Worm (Caenorhabditis elegans) whole organism, midembryonic: Measurements from ENCODE around the gene vhl-1.

ENCODE experiments used
- tab-1 ChIP-seq: fragments of 200-800 bp; sonication (Bioruptor generic); IDR thresholded peaks from 2 replicates; pipeline ENCODE4 v1.3.6; 2022; ENCODE audit warnings: missing genetic modification characterization, missing compliant biosample characterization
- ztf-23 ChIP-seq: fragments of 200-800 bp; sonication (Bioruptor generic); IDR thresholded peaks from 2 replicates; pipeline ENCODE4 v1.3.6; 2022; ENCODE audit warnings: missing genetic modification reagents, missing genetic modification characterization, missing compliant biosample characterization
- ztf-29 ChIP-seq: fragments of 200-800 bp; sonication (Bioruptor generic); IDR thresholded peaks from 2 replicates; pipeline ENCODE4 v1.3.6; 2022; ENCODE audit warnings: missing genetic modification reagents, missing genetic modification characterization, missing compliant biosample characterization

ce11 chrX:11290528-11290927 is 16.6 kb upstream of the vhl-1 start:
- TF ChIP-seq tab-1 (GFP tag; lab: Robert Waterston, UW) (no peak), ztf-23 (GFP tag; lab: Robert Waterston, UW) (no peak), ztf-29 (GFP tag; lab: Robert Waterston, UW) (no peak)
